Fruit fly (Drosophila melanogaster) whole organism, prepupa: Measurements from ENCODE around the gene UQCR-6.4L.

Source experiments
- CG4318 ChIP-seq: fragments of 200-800 bp; sonication (Bioruptor generic); optimal IDR thresholded peaks from 3 replicates; lab custom pipeline; 2017; ENCODE audit warnings: missing biosample characterization, mild to moderate bottlenecking, missing genetic modification characterization
- CG6792 ChIP-seq: fragments of 200-800 bp; sonication (Bioruptor generic); optimal IDR thresholded peaks from 3 replicates; lab custom pipeline; 2016; ENCODE audit warnings: missing biosample characterization, missing genetic modification characterization
- Eip93F ChIP-seq: fragments of 200-800 bp; sonication (Bioruptor generic); optimal IDR thresholded peaks from 2 replicates; lab custom pipeline; 2016; ENCODE audit warnings: missing biosample characterization, mild to moderate bottlenecking, missing genetic modification characterization
- Ets96B ChIP-seq: fragments of 200-800 bp; optimal IDR thresholded peaks from 2 replicates; lab custom pipeline; 2019; ENCODE audit warnings: missing biosample characterization, mild to moderate bottlenecking, missing genetic modification characterization, moderate library complexity
- Hr39 ChIP-seq: fragments of 200-800 bp; sonication (Bioruptor generic); optimal IDR thresholded peaks from 2 replicates; lab custom pipeline; 2016; ENCODE audit warnings: missing biosample characterization, missing genetic modification characterization
- eg ChIP-seq: fragments of 200-800 bp; sonication (Bioruptor generic); IDR thresholded peaks from 3 replicates; pipeline ENCODE4 v1.3.6; 2022; ENCODE audit warnings: missing biosample characterization, missing genetic modification characterization
- pdm3 ChIP-seq: fragments of 200-800 bp; sonication (Bioruptor generic); optimal IDR thresholded peaks from 3 replicates; lab custom pipeline; 2016; ENCODE audit warnings: missing biosample characterization, missing genetic modification characterization
- vri ChIP-seq: fragments of 200-800 bp; sonication (Bioruptor generic); optimal IDR thresholded peaks from 3 replicates; lab custom pipeline; 2016; ENCODE audit warnings: missing biosample characterization, mild to moderate bottlenecking, missing genetic modification characterization

DNA sequence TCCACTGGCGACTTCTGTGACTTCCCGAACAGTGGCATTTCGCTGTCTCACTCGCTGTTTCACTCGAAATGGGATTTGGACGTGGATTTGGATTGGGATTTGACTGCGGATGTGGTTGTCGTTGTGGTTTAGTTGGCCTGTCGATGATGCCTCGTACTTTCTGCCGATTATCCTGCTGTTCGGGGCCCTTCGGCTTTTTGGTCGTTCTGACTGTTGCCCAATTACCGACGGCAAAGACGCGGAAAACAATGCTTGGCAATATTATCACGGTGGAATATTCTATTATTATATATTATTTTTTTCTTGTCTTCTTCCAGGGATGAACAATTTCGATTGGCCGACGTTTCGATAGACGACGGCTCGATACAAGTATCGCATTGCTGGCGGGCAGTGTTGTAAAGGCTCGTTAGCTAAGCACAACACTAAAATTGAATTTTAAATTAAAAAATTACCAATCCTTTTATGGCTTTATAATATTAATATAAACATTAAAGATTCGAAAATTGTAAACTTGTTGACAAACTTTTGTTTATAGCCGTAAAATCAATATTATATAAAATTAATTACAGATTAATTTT, 48.7 kb downstream of the UQCR-6.4L start, which contains the start of gene Mo25:
- TF ChIP-seq vri (GFP tag; lab: Kevin White, UChicago) (peak; percentile 57), eg (no peak), CG4318 (GFP tag; lab: Kevin White, UChicago) (no peak), Ets96B (tag; lab: Kevin White, UChicago) (no peak), Hr39 (peak; percentile 19), pdm3 (GFP tag; lab: Kevin White, UChicago) (peak; percentile 24), Eip93F (GFP tag; lab: Kevin White, UChicago) (peak; percentile 59), CG6792 (GFP tag; lab: Kevin White, UChicago) (no peak)
